Fruit fly (Drosophila melanogaster): ENCODE results near the gene Trp1.

Gene Trp1

dm6 chr2L:10003593-10003992 is 5.6 kb upstream of the Trp1 start, which contains the start of gene Ndf (continued):
- TF ChIP-seq pan (optimal IDR thresholded peaks at IDR 0.05) (no peak), pan (GFP tag; optimal IDR thresholded peaks at IDR 0.05 in 1 of 2, IDR thresholded peaks at IDR 0.05 in 1 of 2) (peak in 1 of 2 experiments; percentile 68), CG2678 (tag; optimal IDR thresholded peaks at IDR 0.05) (peak; percentile 64), onecut (GFP tag; IDR thresholded peaks at IDR 0.05) (peak; percentile 72), CG2875 (GFP tag; optimal IDR thresholded peaks at IDR 0.05) (peak; percentile 23), CG3838 (GFP tag; optimal IDR thresholded peaks at IDR 0.05) (no peak), gro (GFP tag; optimal IDR thresholded peaks at IDR 0.05) (peak; percentile 60), kah (GFP tag; optimal IDR thresholded peaks at IDR 0.05) (no peak), az2 (GFP tag; optimal IDR thresholded peaks at IDR 0.05) (peak; percentile 50), danr (GFP tag; IDR thresholded peaks at IDR 0.05) (no peak), PHDP (tag; optimal IDR thresholded peaks at IDR 0.05) (peak; percentile 59), CG32532 (GFP tag; IDR thresholded peaks at IDR 0.05) (peak; percentile 83), gt (GFP tag; IDR thresholded peaks at IDR 0.05) (no peak), NfI (GFP tag; optimal IDR thresholded peaks at IDR 0.05) (peak; percentile 77), jing (GFP tag; optimal IDR thresholded peaks at IDR 0.05) (no peak), CG10147 (GFP tag; optimal IDR thresholded peaks at IDR 0.05) (peak; percentile 44), CG10321 (GFP tag; IDR thresholded peaks at IDR 0.05) (no peak), slou (GFP tag; optimal IDR thresholded peaks at IDR 0.05) (peak; percentile 20), al (GFP tag; IDR thresholded peaks at IDR 0.05) (peak; percentile 57), Mad (GFP tag; optimal IDR thresholded peaks at IDR 0.05) (peak; percentile 60), cg (GFP tag; optimal IDR thresholded peaks at IDR 0.05) (no peak), scrt (GFP tag; optimal IDR thresholded peaks at IDR 0.05) (peak; percentile 26), Trl (optimal IDR thresholded peaks at IDR 0.05) (no peak), Trl (GFP tag; optimal IDR thresholded peaks at IDR 0.05) (peak; percentile 47), BEAF-32 (GFP tag; optimal IDR thresholded peaks at IDR 0.05) (peak; percentile 82), repo (GFP tag; optimal IDR thresholded peaks at IDR 0.05) (peak; percentile 41), CG1529 (GFP tag; optimal IDR thresholded peaks at IDR 0.05) (no peak), unpg (GFP tag; optimal IDR thresholded peaks at IDR 0.05) (peak; percentile 39), CG3281 (GFP tag; optimal IDR thresholded peaks at IDR 0.05) (peak; percentile 62), D19B (GFP tag; optimal IDR thresholded peaks at IDR 0.05) (peak; percentile 18), CG11456 (GFP tag; IDR thresholded peaks at IDR 0.05) (peak; percentile 77; the same call in 2 of the 3 replicates), CG6813 (GFP tag; optimal IDR thresholded peaks at IDR 0.05) (peak; percentile 24), CG9817 (tag; optimal IDR thresholded peaks at IDR 0.05) (peak; percentile 70), vfl (GFP tag; optimal IDR thresholded peaks at IDR 0.05) (peak; percentile 70), CG8290 (GFP tag; optimal IDR thresholded peaks at IDR 0.05) (peak; percentile 43), CG8290 (tag; optimal IDR thresholded peaks at IDR 0.05) (peak; percentile 54 to 88), HHEX (GFP tag; optimal IDR thresholded peaks at IDR 0.05) (peak; percentile 27), Hmx (GFP tag; optimal IDR thresholded peaks at IDR 0.05) (no peak), Hr3 (GFP tag; optimal IDR thresholded peaks at IDR 0.05) (peak; percentile 45), caup (GFP tag; optimal IDR thresholded peaks at IDR 0.05; ENCODE audit: severe bottlenecking) (peak; percentile 78), Kr (GFP tag; optimal IDR thresholded peaks at IDR 0.05) (no peak), Xbp1 (GFP tag; optimal IDR thresholded peaks at IDR 0.05) (peak; percentile 78), fd102C (GFP tag; optimal IDR thresholded peaks at IDR 0.05) (peak; percentile 33), her (GFP tag; optimal IDR thresholded peaks at IDR 0.05) (peak; percentile 16), ftz-f1 (GFP tag; optimal IDR thresholded peaks at IDR 0.05) (peak; percentile 41), dimm (GFP tag; IDR thresholded peaks at IDR 0.05) (peak; percentile 29; the same call in 1 of the 2 replicates), lab (GFP tag; optimal IDR thresholded peaks at IDR 0.05) (peak; percentile 82), Sry-β (GFP tag; optimal IDR thresholded peaks at IDR 0.05) (peak; percentile 18), CG2202 (tag; optimal IDR thresholded peaks at IDR 0.05) (no peak), CG13424 (tag; optimal IDR thresholded peaks at IDR 0.05) (peak; percentile 63), CG11504 (tag; optimal IDR thresholded peaks at IDR 0.05) (no peak)
